Worm (Caenorhabditis elegans) whole organism, midembryonic: Measurements from ENCODE around the gene F45D3.1.

Source experiments
- T22C8.4 ChIP-seq: fragments of 200-800 bp; sonication (Bioruptor generic); IDR thresholded peaks from 2 replicates; pipeline ENCODE4 v1.3.6; 2022; ENCODE audit warnings: missing genetic modification characterization, missing compliant biosample characterization
- cog-1 ChIP-seq: sonication (generic microtip); optimal IDR thresholded peaks from 2 replicates; lab custom pipeline; 2016; ENCODE audit warnings: missing genetic modification characterization, missing compliant biosample characterization
- flt-1 ChIP-seq: fragments of 200-800 bp; sonication (Bioruptor generic); IDR thresholded peaks from 2 replicates; pipeline ENCODE4 v1.3.6; 2022; ENCODE audit warnings: missing genetic modification characterization, missing compliant biosample characterization
- med-1 ChIP-seq: sonication (generic microtip); optimal IDR thresholded peaks from 2 replicates; lab custom pipeline; 2017; ENCODE audit warnings: missing genetic modification characterization, mild to moderate bottlenecking, missing compliant biosample characterization, antibody characterized with exemption, missing genetic modification reagents; ENCODE audit not compliant: insufficient read depth
- ref-1 ChIP-seq: fragments of 200-800 bp; sonication (Bioruptor generic); conservative IDR thresholded peaks from 2 replicates; pipeline ENCODE4 v1.3.6; 2022; ENCODE audit warnings: missing genetic modification reagents, missing genetic modification characterization, missing compliant biosample characterization
- tab-1 ChIP-seq: fragments of 200-800 bp; sonication (Bioruptor generic); IDR thresholded peaks from 2 replicates; pipeline ENCODE4 v1.3.6; 2022; ENCODE audit warnings: missing genetic modification characterization, missing compliant biosample characterization
- ztf-29 ChIP-seq: fragments of 200-800 bp; sonication (Bioruptor generic); IDR thresholded peaks from 2 replicates; pipeline ENCODE4 v1.3.6; 2022; ENCODE audit warnings: missing genetic modification reagents, missing genetic modification characterization, missing compliant biosample characterization

- no peak for TF ChIP-seq flt-1
- no peak for TF ChIP-seq T22C8.4
- TF ChIP-seq ztf-29 (GFP tag; lab: Robert Waterston, UW): no peak
- no peak for TF ChIP-seq ref-1
- no peak for TF ChIP-seq med-1 (GFP tag; lab: Kevin White, UChicago)
- no peak for TF ChIP-seq tab-1
- no peak for TF ChIP-seq cog-1
Measured at ce11 chrV:12536409-12537038, 9.7 kb downstream of the F45D3.1 start.
